Fruit fly (Drosophila melanogaster): ENCODE results near the gene rdx.

The rdx gene

DNA sequence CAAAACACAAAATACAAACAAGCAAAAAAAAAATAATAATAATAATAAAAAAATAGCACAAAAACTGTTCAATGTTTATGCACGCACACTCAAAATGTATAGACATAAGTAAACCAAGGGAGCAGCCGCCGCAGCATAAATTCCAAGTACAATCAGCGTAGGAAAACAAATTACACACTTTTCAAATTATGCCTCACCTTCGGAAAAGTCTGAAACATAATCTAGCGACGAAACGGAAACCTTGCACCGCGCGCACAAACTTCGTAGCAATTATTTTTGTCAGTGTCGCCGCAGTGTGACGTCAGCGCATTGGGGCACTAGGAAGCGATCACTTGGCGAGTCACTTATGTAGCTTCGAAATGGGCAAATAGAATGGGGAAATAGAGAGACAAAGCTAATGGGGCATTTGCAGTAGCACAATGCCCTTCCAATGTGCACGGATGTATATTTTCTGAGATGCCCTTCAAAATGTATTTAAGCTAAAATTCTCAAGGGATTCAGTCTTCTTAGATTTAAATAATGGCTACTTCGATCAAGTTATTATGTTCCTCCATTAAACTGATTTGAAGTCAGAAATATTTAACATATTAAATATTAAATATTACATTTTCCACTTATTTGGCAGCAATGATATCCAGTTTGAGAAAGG, 15.0 kb downstream of the rdx start (continued):
- peak; percentile 25 for TF ChIP-seq slp2 (GFP tag; optimal IDR thresholded peaks at IDR 0.05)
- TF ChIP-seq ato (GFP tag; IDR thresholded peaks at IDR 0.05; ENCODE audit: partially characterized antibody), result no peak
- TF ChIP-seq CG1529 (GFP tag; optimal IDR thresholded peaks at IDR 0.05), result no peak
- TF ChIP-seq gsb-n (tag; optimal IDR thresholded peaks at IDR 0.05), result no peak
- TF ChIP-seq CG6683 (GFP tag; optimal IDR thresholded peaks at IDR 0.05), result peak; percentile 17
- TF ChIP-seq Fer3 (tag; optimal IDR thresholded peaks at IDR 0.05), result peak; percentile 37
- peak; percentile 43 for TF ChIP-seq Ada2b (GFP tag; IDR thresholded peaks at IDR 0.05)
- peak; percentile 55; the same call in 1 of the 3 replicates for TF ChIP-seq CG7357 (GFP tag; IDR thresholded peaks at IDR 0.05)
- peak; percentile 46 for TF ChIP-seq esg (GFP tag; conservative IDR thresholded peaks at IDR 0.05)
- no peak for TF ChIP-seq CG7963 (GFP tag; IDR thresholded peaks at IDR 0.05; ENCODE audit: partially characterized antibody)
- peak; percentile 70 for TF ChIP-seq gem (tag; optimal IDR thresholded peaks at IDR 0.05)
- no peak for TF ChIP-seq D (optimal IDR thresholded peaks at IDR 0.05)
- peak; percentile 42 for TF ChIP-seq D (GFP tag; optimal IDR thresholded peaks at IDR 0.05)
- TF ChIP-seq CG8944 (GFP tag; optimal IDR thresholded peaks at IDR 0.05), result peak; percentile 35
- peak; percentile 55 for TF ChIP-seq HHEX (GFP tag; optimal IDR thresholded peaks at IDR 0.05)
- no peak for TF ChIP-seq CG9797 (GFP tag; optimal IDR thresholded peaks at IDR 0.05)
- no peak for TF ChIP-seq insv (GFP tag; optimal IDR thresholded peaks at IDR 0.05)
- TF ChIP-seq HLH4C (GFP tag; IDR thresholded peaks at IDR 0.05; ENCODE audit: partially characterized antibody), result no peak
- peak; percentile 79 for TF ChIP-seq Atf3 (GFP tag; optimal IDR thresholded peaks at IDR 0.05)
- TF ChIP-seq Jarid2 (GFP tag; optimal IDR thresholded peaks at IDR 0.05), result peak; percentile 19
- no peak for TF ChIP-seq tup (GFP tag; optimal IDR thresholded peaks at IDR 0.05)
- TF ChIP-seq CG9437 (GFP tag; optimal IDR thresholded peaks at IDR 0.05), result no peak
- TF ChIP-seq CG10267 (tag; optimal IDR thresholded peaks at IDR 0.05), result peak; percentile 18
- no peak for TF ChIP-seq mld (GFP tag; IDR thresholded peaks at IDR 0.05; ENCODE audit: partially characterized antibody)
- peak; percentile 76 for TF ChIP-seq sob (GFP tag; IDR thresholded peaks at IDR 0.05)
- TF ChIP-seq pros (GFP tag; optimal IDR thresholded peaks at IDR 0.05), result no peak
- no peak for TF ChIP-seq gcm2 (GFP tag; optimal IDR thresholded peaks at IDR 0.05)
- TF ChIP-seq klu (GFP tag; IDR thresholded peaks at IDR 0.05), result no peak
- peak; percentile 64 for TF ChIP-seq ind (GFP tag; optimal IDR thresholded peaks at IDR 0.05)
- TF ChIP-seq phol (tag; optimal IDR thresholded peaks at IDR 0.05), result peak; percentile 45
- no peak for TF ChIP-seq gfzf (GFP tag; optimal IDR thresholded peaks at IDR 0.05)
- TF ChIP-seq Drgx (GFP tag; IDR thresholded peaks at IDR 0.05), result peak; percentile 64
- peak; percentile 59 for TF ChIP-seq CG12659 (GFP tag; optimal IDR thresholded peaks at IDR 0.05)
- no peak for TF ChIP-seq fd64A (GFP tag; optimal IDR thresholded peaks at IDR 0.05)
- TF ChIP-seq HmgZ (tag; optimal IDR thresholded peaks at IDR 0.05), result peak; percentile 19
- 0 out of 2 replicates have a peak, but pooled peaks have one; percentile 37 for TF ChIP-seq Rx (GFP tag; IDR thresholded peaks at IDR 0.05)
- TF ChIP-seq gt (GFP tag; IDR thresholded peaks at IDR 0.05), result no peak

DNA sequence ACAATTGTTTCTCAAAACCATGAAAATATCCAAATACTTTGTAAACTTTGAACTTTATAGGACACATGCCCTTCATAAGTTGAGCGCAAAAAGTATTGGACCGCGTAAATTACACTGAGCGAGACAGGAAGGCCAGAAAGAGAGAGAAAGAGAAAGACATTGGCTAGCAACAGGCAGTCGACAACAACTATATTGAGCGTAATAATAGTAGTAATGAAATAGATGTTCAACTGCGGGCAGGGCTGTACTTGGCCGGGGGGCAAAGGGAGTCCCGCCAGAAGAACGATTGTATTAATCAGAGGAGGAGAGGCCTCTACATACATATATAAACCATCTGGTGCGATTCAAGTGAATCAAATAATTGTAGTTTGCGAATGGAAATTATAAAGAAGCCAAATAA, 17.3 kb downstream of the rdx start:
- TF ChIP-seq CG3281 (GFP tag; optimal IDR thresholded peaks at IDR 0.05) (no peak), CG2199 (GFP tag; IDR thresholded peaks at IDR 0.05) (0 out of 3 replicates have a peak, but pooled peaks have one; percentile 33), Med (GFP tag) (peak; percentile 50), dmrt99B (tag; optimal IDR thresholded peaks at IDR 0.05) (no peak), CG14710 (tag; optimal IDR thresholded peaks at IDR 0.05) (no peak), CG9932 (GFP tag; IDR thresholded peaks at IDR 0.05) (peak; percentile 27; the same call in 1 of the 2 replicates), CG1792 (GFP tag; optimal IDR thresholded peaks at IDR 0.05) (no peak), CG18262 (tag; optimal IDR thresholded peaks at IDR 0.05) (peak; percentile 8), ara (GFP tag; IDR thresholded peaks at IDR 0.05) (0 out of 2 replicates have a peak, but pooled peaks have one; percentile 10), Camta (GFP tag; optimal IDR thresholded peaks at IDR 0.05) (no peak), fd102C (GFP tag; optimal IDR thresholded peaks at IDR 0.05) (no peak), crol (GFP tag; IDR thresholded peaks at IDR 0.05) (peak; percentile 63), abd-A (tag; optimal IDR thresholded peaks at IDR 0.05) (peak; percentile 44), CG14965 (GFP tag; optimal IDR thresholded peaks at IDR 0.05; ENCODE audit: borderline replicate concordance) (no peak), BEAF-32 (GFP tag; optimal IDR thresholded peaks at IDR 0.05) (no peak)

Data from whole organism, embryonic.